Worm (Caenorhabditis elegans) whole organism, L4 larva: ENCODE results near the gene nep-3.

Experiments used
- F37D6.2 ChIP-seq: sonication (generic microtip); optimal IDR thresholded peaks from 2 replicates; lab custom pipeline; 2016; ENCODE audit warnings: mild to moderate bottlenecking, missing genetic modification characterization, missing compliant biosample characterization
- Y48G9A.11 ChIP-seq: fragments of 200-800 bp; sonication (Bioruptor generic); IDR thresholded peaks from 2 replicates; pipeline ENCODE4 v1.3.6; 2022; ENCODE audit warnings: missing genetic modification reagents, missing genetic modification characterization, missing compliant biosample characterization
- Y5F2A.4 ChIP-seq: fragments of 200-800 bp; sonication (Bioruptor generic); optimal IDR thresholded peaks from 2 replicates; lab custom pipeline; 2018; ENCODE audit warnings: mild to moderate bottlenecking, missing genetic modification characterization, missing compliant biosample characterization
- ZK337.2 ChIP-seq: fragments of 200-800 bp; sonication (Bioruptor generic); IDR thresholded peaks from 2 replicates; pipeline ENCODE4 v1.3.6; 2022; ENCODE audit warnings: missing genetic modification reagents, missing genetic modification characterization, missing compliant biosample characterization
- ZK546.5 ChIP-seq, 2 experiments: sonication (generic microtip); optimal IDR thresholded peaks; 2 replicates each; lab custom pipeline; 2017; ENCODE audit warnings: missing biosample characterization in 2 of 2, missing genetic modification characterization in 2 of 2
- aly-2 ChIP-seq: sonication (generic microtip); optimal IDR thresholded peaks from 2 replicates; lab custom pipeline; 2018; ENCODE audit warnings: missing biosample characterization, missing genetic modification characterization
- ceh-20 ChIP-seq: fragments of 200-800 bp; sonication (Bioruptor generic); IDR thresholded peaks from 2 replicates; pipeline ENCODE4 v1.3.6; 2022; ENCODE audit warnings: missing genetic modification reagents, missing genetic modification characterization, missing compliant biosample characterization
- ceh-82 ChIP-seq: sonication (generic microtip); optimal IDR thresholded peaks from 2 replicates; lab custom pipeline; 2017; ENCODE audit warnings: missing biosample characterization, missing genetic modification characterization
- ces-1 ChIP-seq: fragments of 150-350 bp; sonication (generic microtip); optimal IDR thresholded peaks from 4 replicates; lab custom pipeline; 2014; ENCODE audit warnings: missing biosample characterization, missing genetic modification reagents, missing genetic modification characterization
- daf-16 ChIP-seq, 3 experiments: sonication (generic microtip); optimal IDR thresholded peaks; 2 replicates each; lab custom pipeline; 2016 to 2017; ENCODE audit warnings: missing genetic modification characterization in 3 of 3, missing genetic modification reagents in 3 of 3, mild to moderate bottlenecking in 2 of 3, missing compliant biosample characterization in 2 of 3, missing biosample characterization in 1 of 3, moderate library complexity in 1 of 3
- dmd-6 ChIP-seq: fragments of 200-800 bp; sonication (Bioruptor generic); IDR thresholded peaks from 2 replicates; pipeline ENCODE4 v1.3.6; 2022; ENCODE audit warnings: missing genetic modification reagents, missing genetic modification characterization, missing compliant biosample characterization
- dmd-8 ChIP-seq: fragments of 200-800 bp; sonication (Bioruptor generic); IDR thresholded peaks from 2 replicates; pipeline ENCODE4 v1.3.6; 2022; ENCODE audit warnings: missing genetic modification characterization, missing compliant biosample characterization
- dve-1 ChIP-seq: sonication (generic microtip); optimal IDR thresholded peaks from 2 replicates; lab custom pipeline; 2017; ENCODE audit warnings: antibody characterized with exemption, mild to moderate bottlenecking, missing genetic modification characterization, missing compliant biosample characterization; ENCODE audit not compliant: insufficient read depth
- egl-43 ChIP-seq: fragments of 200-800 bp; sonication (Bioruptor generic); IDR thresholded peaks from 2 replicates; pipeline ENCODE4 v1.3.6; 2022; ENCODE audit warnings: missing genetic modification reagents, missing genetic modification characterization, missing compliant biosample characterization
- fos-1 ChIP-seq: fragments of 150-350 bp; optimal IDR thresholded peaks from 2 replicates; lab custom pipeline; 2014; ENCODE audit warnings: missing biosample characterization, missing genetic modification characterization
- hlh-11 ChIP-seq: fragments of 200-800 bp; sonication (Bioruptor generic); optimal IDR thresholded peaks from 2 replicates; lab custom pipeline; 2018; ENCODE audit warnings: mild to moderate bottlenecking, missing genetic modification characterization, missing compliant biosample characterization
- hmg-1.1 ChIP-seq: fragments of 200-800 bp; sonication (Bioruptor generic); IDR thresholded peaks from 2 replicates; pipeline ENCODE4 v1.3.6; 2022; ENCODE audit warnings: missing genetic modification reagents, missing genetic modification characterization, missing compliant biosample characterization
- lin-29 ChIP-seq: fragments of 200-800 bp; sonication (Bioruptor generic); IDR thresholded peaks from 2 replicates; pipeline ENCODE4 v1.3.6; 2022; ENCODE audit warnings: missing genetic modification reagents, missing genetic modification characterization, missing compliant biosample characterization
- lsy-2 ChIP-seq, 2 experiments: fragments of 150-350 bp in 1 of 2; sonication (generic microtip) in 1 of 2; optimal IDR thresholded peaks; 2 replicates each; lab custom pipeline; 2014 to 2017; ENCODE audit warnings: missing biosample characterization in 2 of 2, missing genetic modification characterization in 2 of 2
- madf-5 ChIP-seq, 2 experiments: fragments of 200-800 bp; sonication (Bioruptor generic); IDR thresholded peaks; 2 replicates each; pipeline ENCODE4 v1.3.6; 2022; ENCODE audit warnings: missing compliant biosample characterization in 2 of 2, missing genetic modification characterization in 2 of 2
- mdl-1 ChIP-seq, 2 experiments: fragments of 150-350 bp in 1 of 2; sonication (generic microtip) in 1 of 2; optimal IDR thresholded peaks; 2 replicates each; lab custom pipeline; 2014 to 2017; ENCODE audit warnings: missing biosample characterization in 2 of 2, missing genetic modification characterization in 2 of 2
- mep-1 ChIP-seq: fragments of 150-350 bp; sonication (generic microtip); optimal IDR thresholded peaks from 3 replicates; lab custom pipeline; 2014; ENCODE audit warnings: missing biosample characterization, missing genetic modification characterization
- mes-2 ChIP-seq: sonication (generic microtip); optimal IDR thresholded peaks from 2 replicates; lab custom pipeline; 2016; ENCODE audit warnings: missing genotype, mild to moderate bottlenecking, missing genetic modification characterization, missing compliant biosample characterization; ENCODE audit not compliant: poor library complexity, severe bottlenecking
- nhr-102 ChIP-seq: sonication (generic microtip); optimal IDR thresholded peaks from 2 replicates; lab custom pipeline; 2016; ENCODE audit warnings: mild to moderate bottlenecking, missing genetic modification characterization, moderate library complexity, missing compliant biosample characterization
- nhr-11 ChIP-seq: fragments of 150-350 bp; optimal IDR thresholded peaks from 2 replicates; lab custom pipeline; 2014; ENCODE audit warnings: missing biosample characterization, missing genetic modification characterization
- nhr-28 ChIP-seq: fragments of 150-350 bp; optimal IDR thresholded peaks from 2 replicates; lab custom pipeline; 2014; ENCODE audit warnings: missing biosample characterization, missing genetic modification characterization
- nhr-41 ChIP-seq: fragments of 200-800 bp; sonication (Bioruptor generic); IDR thresholded peaks from 2 replicates; pipeline ENCODE4 v1.3.6; 2022; ENCODE audit warnings: missing genetic modification reagents, missing genetic modification characterization, missing compliant biosample characterization
- nhr-42 ChIP-seq: fragments of 200-800 bp; sonication (Bioruptor generic); IDR thresholded peaks from 2 replicates; pipeline ENCODE4 v1.3.6; 2022; ENCODE audit warnings: missing genetic modification characterization, missing compliant biosample characterization
- nhr-6 ChIP-seq: fragments of 150-350 bp; optimal IDR thresholded peaks from 2 replicates; lab custom pipeline; 2014; ENCODE audit warnings: missing biosample characterization, missing genetic modification characterization
- nhr-76 ChIP-seq: fragments of 150-350 bp; optimal IDR thresholded peaks from 2 replicates; lab custom pipeline; 2014; ENCODE audit warnings: missing biosample characterization, missing genetic modification characterization
- nhr-77 ChIP-seq: fragments of 150-350 bp; optimal IDR thresholded peaks from 2 replicates; lab custom pipeline; 2014; ENCODE audit warnings: missing biosample characterization, missing genetic modification characterization
- pha-4 ChIP-seq, 2 experiments: fragments of 150-350 bp in 1 of 2; fragments of 200-800 bp in 1 of 2; sonication (Bioruptor generic) in 1 of 2; IDR thresholded peaks in 1 of 2; optimal IDR thresholded peaks in 1 of 2; 2 replicates each; pipeline versions ENCODE4 v1.3.6 to Lab custom; 2014 to 2022; ENCODE audit warnings: missing genetic modification characterization in 2 of 2, missing genetic modification reagents in 2 of 2, missing biosample characterization in 1 of 2, missing compliant biosample characterization in 1 of 2
- php-3 ChIP-seq: fragments of 200-800 bp; sonication (Bioruptor generic); IDR thresholded peaks from 2 replicates; pipeline ENCODE4 v1.3.6; 2022; ENCODE audit warnings: missing genetic modification reagents, missing genetic modification characterization, missing compliant biosample characterization
- pqm-1 ChIP-seq: sonication (generic microtip); optimal IDR thresholded peaks from 2 replicates; lab custom pipeline; 2017; ENCODE audit warnings: missing biosample characterization, missing genetic modification characterization
- sdz-12 ChIP-seq: fragments of 200-800 bp; sonication (Bioruptor generic); optimal IDR thresholded peaks from 2 replicates; lab custom pipeline; 2018; ENCODE audit warnings: mild to moderate bottlenecking, missing genetic modification characterization, missing compliant biosample characterization
- snpc-4 ChIP-seq: fragments of 150-350 bp; optimal IDR thresholded peaks from 2 replicates; lab custom pipeline; 2014; ENCODE audit warnings: missing biosample characterization, missing genetic modification characterization
- tag-97 ChIP-seq: fragments of 200-800 bp; sonication (Bioruptor generic); IDR thresholded peaks from 2 replicates; pipeline ENCODE4 v1.3.6; 2022; ENCODE audit warnings: missing genetic modification characterization, missing compliant biosample characterization
- unc-130 ChIP-seq: sonication (generic microtip); optimal IDR thresholded peaks from 2 replicates; lab custom pipeline; 2016; ENCODE audit warnings: missing genetic modification reagents, missing genetic modification characterization, missing compliant biosample characterization
- unc-62 ChIP-seq, 3 experiments: fragments of 150-350 bp in 1 of 3; sonication (generic microtip); optimal IDR thresholded peaks in 2 of 3; peaks in 1 of 3; 1 replicate in 1 of 3; 2 replicates in 2 of 3; lab custom pipeline; 2014 to 2017; ENCODE audit warnings: missing biosample characterization in 3 of 3, missing genetic modification characterization in 3 of 3, missing genetic modification reagents in 3 of 3, missing genotype in 1 of 3
- vab-7 ChIP-seq: fragments of 200-800 bp; sonication (Bioruptor generic); IDR thresholded peaks from 2 replicates; pipeline ENCODE4 v1.3.6; 2022; ENCODE audit warnings: missing genetic modification reagents, missing genetic modification characterization, missing compliant biosample characterization
- zag-1 ChIP-seq: fragments of 150-350 bp; optimal IDR thresholded peaks from 2 replicates; lab custom pipeline; 2014; ENCODE audit warnings: missing biosample characterization, missing genetic modification characterization
- ztf-11 ChIP-seq: fragments of 150-350 bp; optimal IDR thresholded peaks from 2 replicates; lab custom pipeline; 2014; ENCODE audit warnings: missing biosample characterization, missing genetic modification characterization

The nep-3 gene

DNA sequence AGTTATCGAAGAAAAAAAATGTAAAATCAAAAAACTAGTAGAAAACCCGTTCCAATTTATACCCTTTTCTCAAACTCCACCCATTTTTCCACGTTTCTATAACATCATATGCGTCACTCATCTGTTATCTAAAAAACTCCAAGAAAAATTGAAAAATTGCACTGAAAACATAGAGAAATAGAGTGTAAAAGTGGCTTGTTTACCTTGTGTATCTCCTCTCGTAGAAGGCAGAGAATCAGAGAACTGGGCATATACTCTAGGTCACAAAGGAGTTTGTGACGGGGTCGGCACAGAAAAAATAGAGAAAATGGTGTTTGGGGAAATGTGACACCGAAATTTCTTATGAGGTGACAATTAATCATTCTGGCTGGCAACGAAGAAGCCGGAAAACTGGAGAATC is 34.3 kb upstream of the nep-3 start:
- no peak for TF ChIP-seq pha-4 (GFP tag; IDR thresholded peaks at IDR 0.05; lab: Robert Waterston, UW)
- peak; percentile 56 for TF ChIP-seq pha-4 (tag; optimal IDR thresholded peaks at IDR 0.05; lab: Kevin White, UChicago)
- peak in 1 of 2 experiments; percentile 32 for TF ChIP-seq lsy-2 (tag; optimal IDR thresholded peaks at IDR 0.05; lab: Kevin White, UChicago)
- peak; percentile 9 for TF ChIP-seq mes-2 (tag; lab: Kevin White, UChicago)
- TF ChIP-seq ztf-11 (tag; lab: Kevin White, UChicago): no peak
- peak; percentile 76 for TF ChIP-seq dve-1 (tag; lab: Kevin White, UChicago)
- no peak for TF ChIP-seq Y48G9A.11
- TF ChIP-seq dmd-8: no peak
- TF ChIP-seq mep-1 (tag; lab: Kevin White, UChicago): no peak
- peak; percentile 84 for TF ChIP-seq hlh-11
- TF ChIP-seq ces-1 (GFP tag; lab: Kevin White, UChicago): no peak
- TF ChIP-seq nhr-102: peak; percentile 59
- no peak for TF ChIP-seq zag-1 (tag; lab: Kevin White, UChicago)
- no peak for TF ChIP-seq madf-5 (GFP tag; IDR thresholded peaks at IDR 0.05; lab: Robert Waterston, UW)
- TF ChIP-seq dmd-6 (GFP tag; lab: Robert Waterston, UW): peak; percentile 86
- TF ChIP-seq nhr-6 (tag; lab: Kevin White, UChicago): no peak
- peak in 1 of 2 experiments; percentile 54 for TF ChIP-seq mdl-1 (tag; optimal IDR thresholded peaks at IDR 0.05; lab: Kevin White, UChicago)
- peak; percentile 84 for TF ChIP-seq nhr-77 (tag; lab: Kevin White, UChicago)
- peak; percentile 56; the same call in 1 of the 2 replicates for TF ChIP-seq php-3
- no peak for TF ChIP-seq ZK546.5 (tag; optimal IDR thresholded peaks at IDR 0.05; lab: Kevin White, UChicago)
- peak in 1 of 2 experiments; percentile 14 for TF ChIP-seq unc-62 (GFP tag; optimal IDR thresholded peaks at IDR 0.05 in 1 of 2; lab: Kevin White, UChicago)
- no peak for TF ChIP-seq unc-62 (tag; optimal IDR thresholded peaks at IDR 0.05; lab: Kevin White, UChicago)
- TF ChIP-seq pqm-1 (tag; lab: Kevin White, UChicago): peak; percentile 38
- no peak for TF ChIP-seq tag-97
- TF ChIP-seq ZK337.2 (GFP tag; lab: Robert Waterston, UW): no peak
- TF ChIP-seq F37D6.2: no peak
- peak; percentile 25 to 48 for TF ChIP-seq daf-16 (GFP tag; optimal IDR thresholded peaks at IDR 0.05; lab: Kevin White, UChicago)
- peak; percentile 99 for TF ChIP-seq daf-16 (tag; optimal IDR thresholded peaks at IDR 0.05; lab: Kevin White, UChicago)
- no peak for TF ChIP-seq snpc-4
- TF ChIP-seq hmg-1.1 (GFP tag; lab: Robert Waterston, UW): no peak
- TF ChIP-seq ceh-82 (tag; lab: Kevin White, UChicago): no peak
- no peak for TF ChIP-seq sdz-12 (GFP tag; lab: Kevin White, UChicago)
- TF ChIP-seq nhr-11 (tag; lab: Kevin White, UChicago): no peak
- peak; percentile 91 for TF ChIP-seq nhr-28 (tag; lab: Kevin White, UChicago)
- TF ChIP-seq unc-130 (GFP tag; lab: Kevin White, UChicago): no peak

- no peak for TF ChIP-seq ces-1 (GFP tag; lab: Kevin White, UChicago)
- no peak for TF ChIP-seq fos-1
- TF ChIP-seq vab-7: no peak
- TF ChIP-seq aly-2 (tag; lab: Kevin White, UChicago): no peak
- no peak for TF ChIP-seq ZK546.5 (tag; optimal IDR thresholded peaks at IDR 0.05; lab: Kevin White, UChicago)
- no peak for TF ChIP-seq egl-43 (GFP tag; lab: Robert Waterston, UW)
- TF ChIP-seq nhr-41: no peak
- TF ChIP-seq Y5F2A.4: no peak
- TF ChIP-seq lin-29 (GFP tag; lab: Robert Waterston, UW): no peak
- no peak for TF ChIP-seq nhr-76 (tag; lab: Kevin White, UChicago)
- no peak for TF ChIP-seq ceh-20
- no peak for TF ChIP-seq nhr-42
- TF ChIP-seq, all 104 proteins: peak for 0
Observed at ce11 chrII:3910737-3911136, 33.7 kb upstream of the nep-3 start, which contains the start of gene bcmo-2. Gene bcmo-2, minus strand, starts transcription at chrII:3910837.
